Worm (Caenorhabditis elegans) whole organism, L3 larva: ENCODE data around the gene ric-3.

Experiments
- ama-1 ChIP-seq: fragments of 150-350 bp; optimal IDR thresholded peaks from 2 replicates; lab custom pipeline; 2018
- ceh-28 ChIP-seq: fragments of 150-350 bp; optimal IDR thresholded peaks from 2 replicates; lab custom pipeline; 2014; ENCODE audit warnings: missing biosample characterization, missing genetic modification reagents, missing genetic modification characterization
- ceh-82 ChIP-seq: fragments of 150-350 bp; optimal IDR thresholded peaks from 2 replicates; lab custom pipeline; 2014; ENCODE audit warnings: missing biosample characterization, missing genetic modification characterization
- egl-5 ChIP-seq: fragments of 150-350 bp; optimal IDR thresholded peaks from 2 replicates; lab custom pipeline; 2017; ENCODE audit warnings: missing biosample characterization, missing genetic modification reagents, missing genetic modification characterization, inconsistent platforms
- elt-2 ChIP-seq: sonication (generic microtip); optimal IDR thresholded peaks from 2 replicates; lab custom pipeline; 2016; ENCODE audit warnings: missing genetic modification reagents, mild to moderate bottlenecking, missing genetic modification characterization, missing compliant biosample characterization
- elt-3 ChIP-seq, 3 experiments: fragments of 150-350 bp in 1 of 3; sonication (generic microtip) in 2 of 3; optimal IDR thresholded peaks; 2 replicates in 2 of 3; 4 replicates in 1 of 3; lab custom pipeline; 2014 to 2017; ENCODE audit warnings: missing biosample characterization in 3 of 3, missing genetic modification characterization in 3 of 3
- lin-39 ChIP-seq: fragments of 150-350 bp; optimal IDR thresholded peaks from 2 replicates; lab custom pipeline; 2018; ENCODE audit warnings: missing biosample characterization, missing genetic modification reagents, missing genetic modification characterization
- nhr-28 ChIP-seq: fragments of 150-350 bp; optimal IDR thresholded peaks from 2 replicates; lab custom pipeline; 2014; ENCODE audit warnings: missing biosample characterization, missing genetic modification characterization
- sea-2 ChIP-seq: fragments of 150-350 bp; sonication (generic microtip); optimal IDR thresholded peaks from 4 replicates; lab custom pipeline; 2014; ENCODE audit warnings: missing biosample characterization, missing genetic modification reagents, missing genetic modification characterization
- skn-1 ChIP-seq: fragments of 150-350 bp; optimal IDR thresholded peaks from 2 replicates; lab custom pipeline; 2014; ENCODE audit warnings: missing biosample characterization, missing genetic modification characterization
- unc-62 ChIP-seq: fragments of 150-350 bp; sonication (generic microtip); optimal IDR thresholded peaks from 4 replicates; lab custom pipeline; 2014; ENCODE audit warnings: missing biosample characterization, missing genetic modification reagents, missing genetic modification characterization
- zag-1 ChIP-seq: fragments of 150-350 bp; optimal IDR thresholded peaks from 2 replicates; lab custom pipeline; 2014; ENCODE audit warnings: missing biosample characterization, missing genetic modification characterization
- ztf-11 ChIP-seq: fragments of 150-350 bp; optimal IDR thresholded peaks from 2 replicates; lab custom pipeline; 2014; ENCODE audit warnings: missing biosample characterization, missing genetic modification characterization
- ztf-4 ChIP-seq: fragments of 150-350 bp; optimal IDR thresholded peaks from 2 replicates; lab custom pipeline; 2014; ENCODE audit warnings: missing biosample characterization, missing genetic modification characterization

ce11 chrIV:7812709-7813108, 5.3 kb upstream of the ric-3 start, which contains the start of gene zgpa-1:
- TF ChIP-seq nhr-28 (tag; lab: Kevin White, UChicago) (no peak), ztf-11 (tag; lab: Kevin White, UChicago) (no peak), sea-2 (GFP tag; lab: Kevin White, UChicago) (no peak), ztf-4 (tag; lab: Kevin White, UChicago) (no peak), unc-62 (GFP tag; lab: Kevin White, UChicago) (no peak), ceh-82 (tag; lab: Kevin White, UChicago) (no peak), lin-39 (tag; lab: Kevin White, UChicago) (no peak), zag-1 (tag; lab: Kevin White, UChicago) (no peak), skn-1 (tag; lab: Kevin White, UChicago) (no peak), ama-1 (lab: Kevin White, UChicago) (no peak), elt-3 (tag; optimal IDR thresholded peaks at IDR 0.05; lab: Kevin White, UChicago) (no peak), egl-5 (no peak), elt-2 (tag; lab: Kevin White, UChicago) (no peak), ceh-28 (tag; lab: Kevin White, UChicago) (no peak)
